Worm (Caenorhabditis elegans) whole organism, L2 larva: ENCODE results near the gene hmg-12.

Experiments used
- Y55F3AM.14 ChIP-seq: fragments of 200-800 bp; sonication (Bioruptor generic); optimal IDR thresholded peaks from 2 replicates; lab custom pipeline; 2018; ENCODE audit warnings: mild to moderate bottlenecking, missing genetic modification characterization, missing compliant biosample characterization
- ZK546.5 ChIP-seq: sonication (generic microtip); optimal IDR thresholded peaks from 2 replicates; lab custom pipeline; 2017; ENCODE audit warnings: missing biosample characterization, missing genetic modification characterization
- aly-2 ChIP-seq: fragments of 150-350 bp; optimal IDR thresholded peaks from 2 replicates; lab custom pipeline; 2014; ENCODE audit warnings: missing biosample characterization, missing genetic modification characterization
- nhr-11 ChIP-seq: fragments of 150-350 bp; optimal IDR thresholded peaks from 2 replicates; lab custom pipeline; 2014; ENCODE audit warnings: missing biosample characterization, missing genetic modification characterization
- nhr-237 ChIP-seq: fragments of 150-350 bp; optimal IDR thresholded peaks from 2 replicates; lab custom pipeline; 2014; ENCODE audit warnings: missing biosample characterization, missing genetic modification characterization
- nhr-6 ChIP-seq: fragments of 150-350 bp; optimal IDR thresholded peaks from 2 replicates; lab custom pipeline; 2014; ENCODE audit warnings: missing biosample characterization, missing genetic modification characterization
- nhr-77 ChIP-seq: fragments of 150-350 bp; optimal IDR thresholded peaks from 2 replicates; lab custom pipeline; 2014; ENCODE audit warnings: missing biosample characterization, missing genetic modification characterization
- sem-4 ChIP-seq: fragments of 150-350 bp; optimal IDR thresholded peaks from 2 replicates; lab custom pipeline; 2014; ENCODE audit warnings: missing biosample characterization, missing genetic modification reagents, missing genetic modification characterization
- unc-62 ChIP-seq: fragments of 150-350 bp; optimal IDR thresholded peaks from 2 replicates; lab custom pipeline; 2014; ENCODE audit warnings: missing biosample characterization, missing genetic modification reagents, missing genetic modification characterization

DNA sequence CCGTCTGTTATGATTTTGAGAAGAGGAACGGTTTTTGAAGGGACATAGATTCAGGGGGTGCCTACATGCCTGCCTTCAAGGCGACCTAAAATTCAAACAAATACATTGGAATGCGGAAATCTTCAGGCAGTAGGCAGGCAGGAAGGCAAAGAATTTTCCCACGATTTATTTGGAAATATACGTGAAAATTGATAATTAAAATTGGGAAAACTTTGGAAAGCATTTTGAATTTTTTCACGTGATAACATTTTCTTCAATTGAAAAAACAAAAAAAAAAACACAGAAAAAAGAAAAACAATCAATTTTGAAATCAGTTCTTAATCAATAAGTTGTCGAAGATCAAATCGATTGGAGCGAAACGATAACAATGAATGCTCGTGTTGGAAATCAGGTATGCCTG lies 10.1 kb upstream of the hmg-12 start, which contains the start of gene ZK930.4:
- TF ChIP-seq nhr-6 (no peak), nhr-237 (tag; lab: Kevin White, UChicago) (no peak), ZK546.5 (tag; lab: Kevin White, UChicago) (no peak), unc-62 (GFP tag; lab: Kevin White, UChicago) (no peak), sem-4 (tag; lab: Kevin White, UChicago) (no peak), nhr-77 (tag; lab: Kevin White, UChicago) (no peak), Y55F3AM.14 (GFP tag; lab: Kevin White, UChicago) (no peak), nhr-11 (no peak), aly-2 (tag; lab: Kevin White, UChicago) (no peak)
